Fruit fly (Drosophila melanogaster) whole organism, pupa: Measurements from ENCODE around the gene CG31542.

Experiments
- CG8301 ChIP-seq: fragments of 200-800 bp; sonication (Bioruptor generic); optimal IDR thresholded peaks from 2 replicates; lab custom pipeline; 2018; ENCODE audit warnings: missing biosample characterization, mild to moderate bottlenecking, missing genetic modification characterization
- CG9948 ChIP-seq: fragments of 200-800 bp; sonication (Bioruptor generic); optimal IDR thresholded peaks from 2 replicates; lab custom pipeline; 2018; ENCODE audit warnings: missing biosample characterization, mild to moderate bottlenecking, missing genetic modification characterization, moderate library complexity
- Pif1A ChIP-seq: fragments of 200-800 bp; sonication (Bioruptor generic); optimal IDR thresholded peaks from 3 replicates; lab custom pipeline; 2016; ENCODE audit warnings: missing biosample characterization, missing genetic modification characterization
- Pif1B ChIP-seq: fragments of 200-800 bp; sonication (Bioruptor generic); optimal IDR thresholded peaks from 3 replicates; lab custom pipeline; 2016; ENCODE audit warnings: missing biosample characterization, missing genetic modification characterization
- Snoo ChIP-seq: fragments of 200-800 bp; sonication (Bioruptor generic); optimal IDR thresholded peaks from 3 replicates; lab custom pipeline; 2017; ENCODE audit warnings: missing biosample characterization, mild to moderate bottlenecking, missing genetic modification characterization, inconsistent platforms
- gl ChIP-seq: fragments of 200-800 bp; sonication (Bioruptor generic); optimal IDR thresholded peaks from 2 replicates; lab custom pipeline; 2018; ENCODE audit warnings: missing biosample characterization, mild to moderate bottlenecking, missing genetic modification characterization
- rn ChIP-seq: fragments of 200-800 bp; sonication (Bioruptor generic); IDR thresholded peaks from 2 replicates; pipeline ENCODE4 v1.3.6; 2022; ENCODE audit warnings: missing biosample characterization, missing genetic modification characterization

dm6 chr3R:5364539-5365273, 4.6 kb upstream of the CG31542 start:
- no peak for TF ChIP-seq CG9948 (tag; lab: Kevin White, UChicago)
- TF ChIP-seq rn (GFP tag; lab: Robert Waterston, UW): no peak
- no peak for TF ChIP-seq gl (tag; lab: Kevin White, UChicago)
- no peak for TF ChIP-seq Pif1B
- TF ChIP-seq Snoo (tag; lab: Kevin White, UChicago): no peak
- TF ChIP-seq CG8301: no peak
- TF ChIP-seq Pif1A (GFP tag; lab: Kevin White, UChicago): no peak
